Fruit fly (Drosophila melanogaster): ENCODE data around the gene CG4565.

Gene CG4565

dm6 chr3R:10826796-10827524, 25.6 kb upstream of the CG4565 start, which contains the start of gene Cad86C (continued):
- TF ChIP-seq dimm (GFP tag; IDR thresholded peaks at IDR 0.05) (no peak), vnd (GFP tag; IDR thresholded peaks at IDR 0.05; ENCODE audit: partially characterized antibody) (no peak), ab (GFP tag; optimal IDR thresholded peaks at IDR 0.05) (no peak), Kr (GFP tag; optimal IDR thresholded peaks at IDR 0.05) (no peak), ttk (GFP tag; IDR thresholded peaks at IDR 0.05) (no peak), nerfin-1 (tag; optimal IDR thresholded peaks at IDR 0.05) (no peak), CG11093 (GFP tag; IDR thresholded peaks at IDR 0.05) (no peak), Sry-β (GFP tag; optimal IDR thresholded peaks at IDR 0.05) (no peak), CG9932 (GFP tag; IDR thresholded peaks at IDR 0.05) (0 out of 2 replicates have a peak, but pooled peaks have one; percentile 42), dmrt11E (tag; optimal IDR thresholded peaks at IDR 0.05) (no peak), ac (GFP tag; optimal IDR thresholded peaks at IDR 0.05) (no peak), CG4328 (GFP tag; optimal IDR thresholded peaks at IDR 0.05) (no peak), CG13775 (GFP tag; optimal IDR thresholded peaks at IDR 0.05) (no peak), CG31224 (GFP tag; IDR thresholded peaks at IDR 0.05) (no peak), CG10147 (GFP tag; optimal IDR thresholded peaks at IDR 0.05) (no peak), CG3838 (GFP tag; optimal IDR thresholded peaks at IDR 0.05) (no peak), CG1602 (GFP tag; optimal IDR thresholded peaks at IDR 0.05) (no peak), CG10321 (GFP tag; IDR thresholded peaks at IDR 0.05) (no peak), CG18599 (GFP tag; optimal IDR thresholded peaks at IDR 0.05) (no peak), CG7271 (tag; optimal IDR thresholded peaks at IDR 0.05) (no peak), CG12236 (GFP tag; optimal IDR thresholded peaks at IDR 0.05) (no peak), CG11723 (GFP tag; optimal IDR thresholded peaks at IDR 0.05) (no peak), Drgx (GFP tag; IDR thresholded peaks at IDR 0.05) (no peak), unpg (GFP tag; optimal IDR thresholded peaks at IDR 0.05) (no peak), Ravus (GFP tag; IDR thresholded peaks at IDR 0.05) (no peak), Xrp1 (GFP tag; IDR thresholded peaks at IDR 0.05) (peak; percentile 6; the same call in 1 of the 2 replicates), CG14667 (GFP tag; IDR thresholded peaks at IDR 0.05) (no peak), sr (GFP tag; IDR thresholded peaks at IDR 0.05) (no peak), trem (tag; optimal IDR thresholded peaks at IDR 0.05) (no peak), gce (GFP tag; IDR thresholded peaks at IDR 0.05) (no peak), Dad (GFP tag; optimal IDR thresholded peaks at IDR 0.05) (no peak), CG13894 (tag; optimal IDR thresholded peaks at IDR 0.05) (no peak), gsb (GFP tag; IDR thresholded peaks at IDR 0.05) (no peak)

DNA sequence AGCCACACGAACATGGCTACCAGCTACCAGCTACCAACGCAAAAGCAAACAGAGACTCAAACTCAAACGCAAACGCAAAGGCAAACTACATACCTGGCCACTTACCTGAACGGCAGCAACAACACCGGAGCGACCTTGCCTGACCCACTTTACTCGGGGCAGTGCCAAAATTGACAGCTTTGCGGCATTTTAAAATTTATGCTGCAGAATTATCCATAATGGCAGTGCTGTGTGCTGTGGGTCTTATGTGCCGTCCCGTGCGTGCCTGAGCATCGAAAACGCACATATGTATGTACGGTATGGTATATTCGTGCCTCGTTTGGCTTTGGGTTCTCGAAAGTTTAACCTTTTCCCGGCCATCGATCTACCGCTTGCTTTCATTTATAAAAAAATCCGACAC, 23.8 kb upstream of the CG4565 start:
- TF ChIP-seq MTF-1 (GFP tag; optimal IDR thresholded peaks at IDR 0.05; ENCODE audit: borderline replicate concordance): no peak
- 0 out of 3 replicates have a peak, but pooled peaks have one; percentile 21 for TF ChIP-seq HLH4C (GFP tag; IDR thresholded peaks at IDR 0.05; ENCODE audit: partially characterized antibody)
- no peak for TF ChIP-seq ro (GFP tag; IDR thresholded peaks at IDR 0.05)
- no peak for TF ChIP-seq kay (GFP tag; optimal IDR thresholded peaks at IDR 0.05)
- TF ChIP-seq CG4360 (GFP tag; IDR thresholded peaks at IDR 0.05): 0 out of 2 replicates have a peak, but pooled peaks have one; percentile 21
- TF ChIP-seq CG10321 (GFP tag; IDR thresholded peaks at IDR 0.05): no peak
- no peak for TF ChIP-seq pan (optimal IDR thresholded peaks at IDR 0.05)
- no peak for TF ChIP-seq pan (GFP tag; optimal IDR thresholded peaks at IDR 0.05 in 1 of 2, IDR thresholded peaks at IDR 0.05 in 1 of 2)
- 0 out of 4 replicates have a peak, but pooled peaks have one; percentile 26 for TF ChIP-seq chinmo (GFP tag; IDR thresholded peaks at IDR 0.05; ENCODE audit: partially characterized antibody)
- TF ChIP-seq tna (GFP tag; IDR thresholded peaks at IDR 0.05; ENCODE audit: partially characterized antibody): 0 out of 2 replicates have a peak, but pooled peaks have one; percentile 14
- TF ChIP-seq CG4854 (GFP tag; optimal IDR thresholded peaks at IDR 0.05): no peak
- no peak for TF ChIP-seq shn (GFP tag; optimal IDR thresholded peaks at IDR 0.05)
- no peak for TF ChIP-seq sisA (GFP tag; IDR thresholded peaks at IDR 0.05)
- no peak for TF ChIP-seq CG11456 (GFP tag; IDR thresholded peaks at IDR 0.05)

Measured in whole organism, embryonic.